Worm (Caenorhabditis elegans): ENCODE data around the gene F10G7.10.
A peak's percentile ranks its signal among the peaks of the same experiment; 100 is the strongest.

Gene F10G7.10

ce11 chrII:4752257-4752728, 26.2 kb upstream of the F10G7.10 start, which contains the start of gene F41C3.1:
Gene F41C3.1, plus strand, starts transcription at chrII:4752307.
- TF ChIP-seq ZK546.5 (tag; optimal IDR thresholded peaks at IDR 0.05) (no peak), unc-39 (tag; optimal IDR thresholded peaks at IDR 0.05) (no peak), ceh-82 (tag; optimal IDR thresholded peaks at IDR 0.05) (no peak), snpc-4 (tag; optimal IDR thresholded peaks at IDR 0.05) (no peak), nhr-77 (tag; optimal IDR thresholded peaks at IDR 0.05) (no peak), nhr-23 (tag; optimal IDR thresholded peaks at IDR 0.05) (no peak), elt-1 (tag; optimal IDR thresholded peaks at IDR 0.05) (no peak), sea-2 (GFP tag; optimal IDR thresholded peaks at IDR 0.05) (no peak), mdl-1 (tag; optimal IDR thresholded peaks at IDR 0.05) (no peak)

DNA sequence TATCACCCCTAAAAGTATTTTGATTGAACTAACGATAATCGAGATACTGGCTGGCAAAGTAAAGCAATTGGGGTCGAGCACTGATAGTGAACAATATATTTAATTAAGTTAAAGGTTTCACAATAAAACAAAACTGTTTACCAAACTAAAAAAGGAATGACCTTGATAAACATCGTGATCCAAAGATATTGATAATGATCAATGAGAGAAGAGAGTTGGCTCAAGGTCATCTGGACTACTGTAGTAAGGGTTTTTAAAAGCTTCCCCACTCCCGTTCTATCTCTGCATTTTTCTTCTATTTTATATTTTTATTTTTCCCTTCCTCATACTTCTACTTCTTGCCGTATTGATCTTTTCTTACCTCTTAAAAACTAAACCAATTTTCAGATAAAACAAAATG, 23.5 kb upstream of the F10G7.10 start, which contains the start of gene F41C3.2:
F41C3.2 (plus strand) TSS at position 388 of the 400 bp plus-strand sequence.
- peak in 1 of 3 experiments; percentile 2 for TF ChIP-seq elt-3 (tag; optimal IDR thresholded peaks at IDR 0.05)
- TF ChIP-seq aly-2 (tag; optimal IDR thresholded peaks at IDR 0.05): no peak
- TF ChIP-seq nhr-25 (tag; optimal IDR thresholded peaks at IDR 0.05): peak; percentile 46
- TF ChIP-seq ceh-82 (tag; optimal IDR thresholded peaks at IDR 0.05): no peak

ce11 chrII:4748374-4748773, 22.3 kb upstream of the F10G7.10 start:
- TF ChIP-seq nhr-28 (tag; optimal IDR thresholded peaks at IDR 0.05) (no peak), nhr-23 (tag; optimal IDR thresholded peaks at IDR 0.05) (no peak), jun-1 (tag; optimal IDR thresholded peaks at IDR 0.05) (no peak), nhr-67 (tag; optimal IDR thresholded peaks at IDR 0.05) (no peak), ztf-4 (tag; optimal IDR thresholded peaks at IDR 0.05) (peak; percentile 6), elt-1 (tag; optimal IDR thresholded peaks at IDR 0.05) (no peak), daf-12 (tag; optimal IDR thresholded peaks at IDR 0.05) (no peak), ceh-82 (tag; optimal IDR thresholded peaks at IDR 0.05) (no peak), ama-1 (optimal IDR thresholded peaks at IDR 0.05) (no peak), ZK546.5 (tag; optimal IDR thresholded peaks at IDR 0.05) (no peak), skn-1 (tag; optimal IDR thresholded peaks at IDR 0.05) (no peak), lsy-12 (tag; optimal IDR thresholded peaks at IDR 0.05) (peak; percentile 54), fkh-2 (tag; optimal IDR thresholded peaks at IDR 0.05) (no peak), zag-1 (tag; optimal IDR thresholded peaks at IDR 0.05) (no peak), eor-1 (tag; optimal IDR thresholded peaks at IDR 0.05) (no peak), elt-3 (tag; optimal IDR thresholded peaks at IDR 0.05) (no peak), nhr-43 (tag; optimal IDR thresholded peaks at IDR 0.05; ENCODE audit: poor library complexity, severe bottlenecking) (peak; percentile 57), ceh-9 (tag; optimal IDR thresholded peaks at IDR 0.05) (no peak), nhr-12 (tag; optimal IDR thresholded peaks at IDR 0.05) (no peak), nhr-25 (tag; optimal IDR thresholded peaks at IDR 0.05) (peak; percentile 68)

ce11 chrII:4747697-4748096, 21.6 kb upstream of the F10G7.10 start:
- peak; percentile 23 for TF ChIP-seq ama-1 (optimal IDR thresholded peaks at IDR 0.05)
- TF ChIP-seq ceh-9 (tag; optimal IDR thresholded peaks at IDR 0.05): no peak
- TF ChIP-seq daf-12 (tag; optimal IDR thresholded peaks at IDR 0.05): no peak
- no peak for TF ChIP-seq jun-1 (tag; optimal IDR thresholded peaks at IDR 0.05)
- TF ChIP-seq nhr-12 (tag; optimal IDR thresholded peaks at IDR 0.05): no peak
- no peak for TF ChIP-seq unc-62 (GFP tag; optimal IDR thresholded peaks at IDR 0.05)
- no peak for TF ChIP-seq elt-2 (tag; optimal IDR thresholded peaks at IDR 0.05)
- TF ChIP-seq ztf-11 (tag; optimal IDR thresholded peaks at IDR 0.05): no peak
- no peak for TF ChIP-seq lsy-12 (tag; optimal IDR thresholded peaks at IDR 0.05)
- TF ChIP-seq fkh-10 (GFP tag; optimal IDR thresholded peaks at IDR 0.05): no peak
- no peak for TF ChIP-seq hmg-11 (tag; optimal IDR thresholded peaks at IDR 0.05)
- TF ChIP-seq nhr-23 (tag; optimal IDR thresholded peaks at IDR 0.05): no peak
- TF ChIP-seq lin-39 (tag; optimal IDR thresholded peaks at IDR 0.05): no peak
- no peak for TF ChIP-seq ceh-82 (tag; optimal IDR thresholded peaks at IDR 0.05)
- TF ChIP-seq ceh-28 (tag; optimal IDR thresholded peaks at IDR 0.05): no peak
- TF ChIP-seq nhr-25 (tag; optimal IDR thresholded peaks at IDR 0.05): peak; percentile 66
- no peak for TF ChIP-seq nhr-67 (tag; optimal IDR thresholded peaks at IDR 0.05)
- no peak for TF ChIP-seq lin-15B (tag; optimal IDR thresholded peaks at IDR 0.05)
- TF ChIP-seq nhr-11 (tag; optimal IDR thresholded peaks at IDR 0.05): no peak
- TF ChIP-seq tbx-2 (tag; optimal IDR thresholded peaks at IDR 0.05): no peak
- peak; percentile 12 for TF ChIP-seq nhr-43 (tag; optimal IDR thresholded peaks at IDR 0.05; ENCODE audit: poor library complexity, severe bottlenecking)
- TF ChIP-seq elt-3 (tag; optimal IDR thresholded peaks at IDR 0.05): no peak
- TF ChIP-seq fos-1 (tag; optimal IDR thresholded peaks at IDR 0.05): no peak
